Fruit fly (Drosophila melanogaster) S2 (cell line): Measurements from ENCODE around the gene CG42835.

Experiments
- CG8478 ChIP-seq: fragments of >200 bp; optimal IDR thresholded peaks from 2 replicates; lab custom pipeline; 2018
- CTCF ChIP-seq, 2 experiments: fragments of >200 bp; optimal IDR thresholded peaks; 2 replicates each; lab custom pipeline; 2018

The CG42835 gene

DNA sequence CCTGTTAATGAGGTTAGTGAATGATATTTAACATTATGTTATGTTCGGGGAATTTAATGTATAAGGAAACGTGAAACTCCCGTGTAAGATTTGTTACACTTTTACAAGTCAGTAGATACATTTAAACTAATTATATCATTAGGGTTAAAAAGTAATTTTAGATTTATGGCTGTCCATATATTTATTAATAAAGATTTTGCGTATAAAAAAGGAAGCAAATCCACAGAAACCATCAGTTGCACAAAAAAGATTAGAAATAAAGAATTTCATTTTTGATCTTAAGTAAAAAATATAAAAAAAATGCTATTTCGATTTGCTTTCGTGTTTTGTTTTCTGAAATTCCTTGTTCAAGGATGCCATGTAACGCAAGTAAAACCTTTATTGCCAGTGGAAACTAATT is at the start of gene CG42835:
Gene CG42835, plus strand, starts transcription at position 301 of the 400 bp plus-strand sequence.
- TF ChIP-seq CTCF (optimal IDR thresholded peaks at IDR 0.05; lab: Kevin White, UChicago) = no peak
- TF ChIP-seq CG8478 (lab: Kevin White, UChicago) = no peak

DNA sequence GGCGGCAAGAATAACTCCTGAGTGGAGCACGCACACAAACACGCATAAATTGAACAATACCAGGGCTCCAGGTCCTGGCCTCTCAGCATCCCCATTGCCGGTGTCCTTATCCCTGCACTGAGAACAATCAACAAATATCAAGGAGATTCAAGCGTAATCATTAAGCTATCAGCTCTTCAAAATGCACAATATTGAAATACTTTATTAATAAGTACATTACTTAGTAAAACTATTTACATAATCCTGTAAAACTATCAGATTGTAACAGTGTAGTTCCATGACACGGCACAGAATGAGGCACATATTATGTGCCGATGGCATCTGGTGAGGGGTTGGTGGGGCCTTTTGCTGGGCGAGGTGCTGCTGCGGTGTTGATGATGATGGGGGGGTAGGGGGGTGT is 49.3 kb upstream of the CG42835 start:
- no peak for TF ChIP-seq CTCF (optimal IDR thresholded peaks at IDR 0.05; lab: Kevin White, UChicago)
- TF ChIP-seq CG8478 (lab: Kevin White, UChicago) = no peak

DNA sequence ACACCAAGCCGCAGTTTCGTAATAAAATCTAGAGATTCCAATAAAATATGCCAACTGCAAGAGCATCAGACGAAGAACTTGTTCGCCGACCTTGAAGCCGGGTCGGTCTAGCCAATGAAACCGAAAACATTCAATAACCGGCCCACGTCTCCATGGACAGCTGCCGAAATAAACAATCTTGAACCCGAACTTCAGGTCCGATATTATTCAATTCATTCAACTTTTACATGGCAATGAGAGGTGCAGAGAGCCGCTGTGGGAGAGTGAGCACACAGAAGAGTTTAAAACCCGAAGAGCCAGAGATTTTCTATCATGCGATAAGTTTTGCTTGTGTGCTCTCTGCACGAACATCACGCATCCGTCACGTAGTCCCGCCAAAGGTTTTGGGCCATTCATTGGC is 42.9 kb upstream of the CG42835 start:
- TF ChIP-seq CTCF (optimal IDR thresholded peaks at IDR 0.05; lab: Kevin White, UChicago) (no peak), CG8478 (lab: Kevin White, UChicago) (no peak)

DNA sequence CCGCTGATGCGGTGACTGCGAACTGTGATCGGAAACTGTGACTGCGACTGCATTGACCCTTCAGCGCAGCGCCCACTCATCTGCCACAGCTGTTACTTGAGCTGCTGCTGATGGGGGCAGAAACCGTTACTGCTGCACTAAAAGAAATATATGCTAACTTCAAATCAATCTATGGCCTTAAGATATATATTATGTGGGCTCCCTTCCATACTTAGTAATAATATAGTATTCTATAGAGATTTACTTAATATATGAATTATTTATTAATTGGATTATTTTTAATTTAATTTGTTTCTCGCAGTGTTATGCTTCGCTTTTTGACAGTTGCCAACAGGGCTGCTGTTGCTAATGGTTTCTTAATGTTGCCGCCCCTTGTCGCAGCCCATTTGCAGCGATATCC is 41.4 kb upstream of the CG42835 start:
- no peak for TF ChIP-seq CG8478 (lab: Kevin White, UChicago)
- TF ChIP-seq CTCF (optimal IDR thresholded peaks at IDR 0.05; lab: Kevin White, UChicago) = no peak

DNA sequence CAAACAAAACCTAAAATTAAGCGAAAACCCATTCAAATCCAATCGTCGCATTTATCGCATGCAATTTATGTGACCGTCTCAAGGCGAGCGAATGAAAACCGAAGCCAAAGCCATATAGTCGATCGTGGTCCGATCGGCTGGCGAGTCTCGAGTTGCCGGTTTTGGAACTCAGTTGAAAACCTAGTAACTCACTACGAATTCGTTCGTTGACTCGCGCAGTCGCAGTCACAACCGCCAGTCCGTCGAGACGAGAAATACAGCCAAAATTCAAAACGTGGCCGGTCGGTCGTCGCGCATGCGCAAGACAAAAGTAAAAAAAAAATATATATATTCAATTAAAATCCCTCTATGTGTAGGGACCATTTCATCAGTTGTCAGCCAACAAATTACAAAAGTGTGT is 40.7 kb upstream of the CG42835 start, which contains the start of gene lute:
Gene lute, plus strand, starts transcription at position 203 of the 400 bp plus-strand sequence.
- TF ChIP-seq CTCF (optimal IDR thresholded peaks at IDR 0.05; lab: Kevin White, UChicago) (no peak), CG8478 (lab: Kevin White, UChicago) (no peak)

DNA sequence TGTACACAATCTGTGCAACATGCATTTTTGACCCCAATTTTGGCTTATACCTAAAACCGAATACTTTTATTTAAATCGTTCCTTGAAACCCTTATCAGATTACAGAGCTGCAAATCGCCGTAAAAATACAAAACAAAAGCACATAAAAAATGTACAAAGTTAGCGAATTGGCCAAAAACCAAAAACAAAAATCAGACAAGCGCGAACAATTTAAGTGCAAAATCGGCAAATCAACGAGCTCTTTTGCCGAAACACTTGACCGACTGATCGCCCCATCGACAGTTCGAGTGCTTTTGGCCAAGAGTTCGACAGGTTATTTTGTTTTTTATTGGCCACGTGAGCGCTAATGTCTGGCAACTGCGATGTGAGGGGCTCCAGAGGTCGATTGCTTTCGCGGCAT is 38.5 kb upstream of the CG42835 start:
- no peak for TF ChIP-seq CTCF (optimal IDR thresholded peaks at IDR 0.05; lab: Kevin White, UChicago)
- TF ChIP-seq CG8478 (lab: Kevin White, UChicago) = no peak

DNA sequence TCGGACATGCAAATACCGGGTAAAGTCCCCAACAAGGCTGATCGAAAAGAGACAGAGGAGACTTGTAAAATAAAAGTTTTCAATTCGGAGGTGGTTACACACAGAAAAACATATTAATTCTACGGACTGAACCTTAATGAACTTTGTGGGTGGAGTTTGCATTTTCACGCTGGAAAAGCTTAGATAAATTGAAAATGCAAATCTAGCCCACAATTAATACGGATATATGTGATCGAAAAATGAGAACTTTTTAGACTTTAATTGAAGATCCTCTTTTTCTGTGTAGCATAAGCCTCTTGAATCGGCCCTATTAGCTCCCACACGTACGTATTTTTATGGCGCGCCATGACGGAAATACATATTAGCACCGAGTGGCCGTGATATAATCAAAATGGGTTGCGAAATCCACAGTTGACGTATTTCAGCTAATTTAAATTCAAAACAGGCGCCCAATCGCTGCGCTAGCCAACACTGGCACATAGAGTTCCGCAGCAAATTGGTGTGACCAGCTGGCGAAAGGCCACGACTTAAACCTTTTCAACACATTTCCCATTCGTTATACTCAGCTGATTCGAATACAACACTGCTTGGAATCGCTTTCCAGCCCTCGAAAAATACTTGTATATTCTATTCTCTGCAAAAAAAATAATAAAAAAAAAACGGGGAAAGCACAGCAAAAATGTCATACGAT is 35.0 kb upstream of the CG42835 start:
- TF ChIP-seq CTCF (optimal IDR thresholded peaks at IDR 0.05; lab: Kevin White, UChicago) = peak in 1 of 2 experiments; percentile 12
- TF ChIP-seq CG8478 (lab: Kevin White, UChicago) = no peak

DNA sequence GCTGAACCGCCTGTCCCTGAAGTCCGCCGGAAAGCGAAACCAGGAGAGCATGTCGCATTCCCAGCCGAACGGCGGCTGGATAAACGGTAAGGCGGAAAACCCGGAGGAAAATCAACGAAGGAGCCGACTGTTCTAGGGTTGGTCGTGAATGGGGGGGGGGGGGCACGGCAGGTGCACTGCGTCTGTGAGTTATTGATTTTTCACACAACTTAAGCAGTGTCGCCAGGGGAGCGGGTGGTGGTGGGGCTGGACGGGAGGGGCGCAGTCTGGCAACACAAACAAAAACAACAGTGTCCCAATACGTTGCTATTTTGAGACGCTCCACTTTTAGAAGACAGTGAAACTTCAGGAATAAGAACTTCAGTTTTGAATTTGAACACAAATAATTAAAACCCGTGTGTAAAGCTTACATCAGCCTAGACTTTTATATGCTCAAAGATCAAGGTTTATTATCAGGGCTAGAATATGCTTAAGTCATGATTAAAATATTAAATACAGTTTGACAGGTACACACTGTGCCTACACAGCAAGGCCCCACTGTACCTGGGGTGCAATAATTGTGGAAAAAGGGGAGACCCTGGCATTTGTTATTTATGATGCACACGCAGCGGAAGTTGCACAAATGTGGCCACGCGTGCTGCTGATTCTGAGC is 34.1 kb upstream of the CG42835 start:
- no peak for TF ChIP-seq CG8478 (lab: Kevin White, UChicago)
- TF ChIP-seq CTCF (optimal IDR thresholded peaks at IDR 0.05; lab: Kevin White, UChicago) = no peak

DNA sequence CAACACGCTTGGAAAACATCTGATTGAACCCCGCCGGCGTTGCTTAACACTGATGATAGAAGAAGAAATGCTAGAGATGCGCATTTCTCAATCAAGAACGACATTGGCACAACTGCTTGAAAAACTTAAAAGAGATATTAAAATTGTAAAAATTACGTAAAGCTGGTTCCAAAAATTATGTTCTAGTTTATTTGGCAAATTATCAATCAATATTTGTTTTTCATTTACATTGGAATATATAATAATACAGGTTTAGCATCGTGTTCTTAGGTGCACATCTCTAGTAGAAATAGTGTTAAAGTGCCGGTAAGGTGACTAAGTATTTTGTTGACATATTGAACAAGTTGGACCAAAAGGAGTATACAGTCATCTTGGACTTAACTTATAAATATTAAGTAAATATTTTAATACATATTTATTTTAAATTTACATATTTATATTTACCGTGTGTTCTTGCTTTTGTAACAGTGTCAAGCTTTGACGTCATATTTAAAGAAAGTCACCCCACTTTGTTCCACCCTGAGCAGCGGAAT is 29.1 kb upstream of the CG42835 start, which contains the start of the genes Brf and sds22:
Gene Brf, minus strand, starts transcription at position 25 of the 533 bp plus-strand sequence.
Gene sds22, plus strand, starts transcription at position 282 of the 533 bp plus-strand sequence.
- TF ChIP-seq CTCF (optimal IDR thresholded peaks at IDR 0.05; lab: Kevin White, UChicago) (no peak), CG8478 (lab: Kevin White, UChicago) (no peak)

DNA sequence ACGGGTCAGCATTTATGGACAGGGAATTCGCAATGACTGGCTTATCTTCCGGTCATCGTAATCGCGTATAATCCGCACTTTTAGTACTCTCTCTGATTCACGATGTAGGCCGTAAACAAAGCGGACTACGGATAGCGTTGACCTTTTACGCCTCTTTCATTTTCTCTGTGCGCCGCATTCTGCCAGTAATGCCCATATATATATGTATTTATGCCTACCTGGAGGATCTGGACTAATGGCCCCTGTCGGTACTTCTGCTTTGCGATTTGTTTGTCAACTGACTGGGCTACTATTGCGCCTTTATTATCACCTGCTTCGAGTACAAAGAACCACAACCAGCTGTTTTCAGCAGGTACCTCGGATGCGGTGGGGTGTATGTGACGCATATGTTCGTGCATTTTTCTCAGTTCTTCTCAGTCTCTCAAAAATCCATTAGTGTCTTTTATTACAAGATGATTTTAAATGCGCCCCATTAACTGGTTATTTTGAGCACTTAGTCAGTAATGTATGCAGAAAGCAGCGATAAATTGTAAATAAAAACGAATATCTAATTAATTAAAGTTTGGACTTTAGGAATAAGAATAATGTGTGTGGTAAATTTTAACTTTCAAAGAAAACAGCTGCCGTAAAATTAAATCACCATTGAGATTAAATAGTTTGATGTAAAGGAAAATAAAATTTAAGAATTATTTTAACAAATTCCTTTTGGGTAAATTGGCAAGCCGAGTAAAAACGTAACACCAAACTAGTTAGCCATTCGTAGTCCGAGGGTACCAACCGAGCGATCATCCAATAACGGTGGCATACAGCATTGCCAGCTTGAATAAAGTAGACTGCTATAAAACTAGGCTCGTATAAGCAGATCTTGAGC is 25.9 kb upstream of the CG42835 start, which contains the start of gene CREG:
Gene CREG, minus strand, starts transcription at position 323 of the 871 bp plus-strand sequence.
- TF ChIP-seq CG8478 (lab: Kevin White, UChicago) (no peak), CTCF (optimal IDR thresholded peaks at IDR 0.05; lab: Kevin White, UChicago) (no peak)

DNA sequence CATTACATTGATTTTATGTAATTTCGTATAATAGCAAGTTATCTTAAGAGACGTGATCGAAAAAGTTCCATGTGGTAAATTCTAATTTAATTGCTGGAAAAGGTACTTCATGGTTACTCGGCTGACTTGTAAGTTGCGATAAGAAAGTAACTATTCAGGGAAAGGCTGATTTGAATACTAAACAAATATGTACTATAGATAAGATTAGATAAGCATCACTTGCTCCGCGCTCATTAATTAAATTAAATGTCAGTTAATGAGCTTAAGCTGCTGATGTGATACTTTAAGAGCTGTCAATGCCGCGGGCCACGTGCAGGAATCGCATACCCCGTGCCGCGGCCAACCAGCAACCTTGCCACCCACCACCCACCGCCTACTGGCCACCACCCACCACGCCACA is 20.3 kb upstream of the CG42835 start:
- TF ChIP-seq CTCF (optimal IDR thresholded peaks at IDR 0.05; lab: Kevin White, UChicago) = no peak
- TF ChIP-seq CG8478 (lab: Kevin White, UChicago) = no peak

DNA sequence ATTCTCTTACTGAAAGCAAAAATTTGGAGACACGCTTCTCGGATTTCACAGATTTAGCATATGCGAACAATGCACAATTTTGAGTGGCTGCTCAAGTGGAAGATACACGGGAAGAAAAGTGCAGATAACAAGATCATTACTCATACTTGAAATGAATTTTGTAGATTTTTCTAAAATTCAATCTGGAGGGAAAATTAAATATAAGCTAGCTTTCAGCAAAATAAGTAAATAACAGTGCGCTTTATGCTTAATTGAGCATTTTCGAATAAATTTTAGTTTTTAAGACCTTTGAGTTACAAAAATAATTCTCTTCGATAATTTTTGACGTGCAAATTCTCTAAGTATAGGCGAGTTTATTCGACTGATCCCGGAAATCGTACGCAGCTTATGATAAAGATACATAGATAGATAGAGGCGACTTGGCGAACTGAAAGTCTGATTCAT is 19.7 kb upstream of the CG42835 start:
- TF ChIP-seq CTCF (optimal IDR thresholded peaks at IDR 0.05; lab: Kevin White, UChicago) (no peak), CG8478 (lab: Kevin White, UChicago) (no peak)

DNA sequence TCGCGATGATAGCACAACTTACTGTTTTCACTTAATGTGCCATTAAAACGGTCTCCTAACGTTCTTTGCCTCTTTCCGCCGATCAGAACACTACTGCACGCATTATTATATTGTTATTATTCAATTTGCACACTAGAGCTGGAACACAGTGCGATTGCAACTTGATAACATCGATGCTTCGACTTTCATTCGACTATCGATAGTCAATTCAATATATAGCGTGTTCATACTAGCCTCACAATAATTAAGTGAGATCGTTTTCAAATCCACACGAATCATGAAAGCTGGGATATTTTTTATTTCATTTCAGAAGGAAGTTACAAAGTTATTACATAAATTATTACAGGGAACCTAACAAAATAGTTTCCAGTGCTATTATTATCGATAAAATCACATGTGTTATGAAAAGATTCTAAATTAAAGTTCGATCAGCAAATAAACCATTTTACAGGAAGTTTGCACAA is 19.1 kb upstream of the CG42835 start:
- no peak for TF ChIP-seq CG8478 (lab: Kevin White, UChicago)
- peak; percentile 38 to 43 for TF ChIP-seq CTCF (optimal IDR thresholded peaks at IDR 0.05; lab: Kevin White, UChicago)

DNA sequence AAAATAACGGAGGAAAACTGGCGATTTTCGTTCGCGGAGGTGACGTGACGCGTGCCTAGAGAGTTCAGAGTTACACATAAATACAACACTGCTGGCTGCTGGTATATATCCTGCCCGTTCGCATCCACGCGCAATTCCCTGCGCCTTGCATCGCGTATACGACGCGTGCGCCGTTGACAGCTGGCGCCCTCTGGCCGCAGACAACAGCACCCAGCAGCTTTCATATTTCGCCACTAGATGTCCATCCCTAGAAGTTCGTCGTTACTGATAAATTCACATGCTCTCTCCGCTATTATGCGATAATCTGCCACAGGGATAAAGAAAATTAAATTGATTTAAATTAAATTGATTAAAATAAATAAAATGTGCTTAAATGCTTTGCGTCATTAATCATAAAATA is 18.0 kb upstream of the CG42835 start, which contains the start of gene Sur-8:
Gene Sur-8, minus strand, starts transcription at position 82 of the 400 bp plus-strand sequence.
- TF ChIP-seq CG8478 (lab: Kevin White, UChicago) (no peak), CTCF (optimal IDR thresholded peaks at IDR 0.05; lab: Kevin White, UChicago) (peak; percentile 90 to 92)
